Worm (Caenorhabditis elegans) whole organism, young adult: ENCODE results near the gene sago-1.

Experiments used
- ama-1 ChIP-seq, 3 experiments: fragments of 150-350 bp in 1 of 3; sonication (generic microtip) in 2 of 3; optimal IDR thresholded peaks; 2 replicates each; lab custom pipeline; 2014 to 2018; ENCODE audit warnings: missing biosample characterization in 2 of 3, missing genetic modification characterization in 2 of 3, missing genetic modification reagents in 2 of 3
- efl-1 ChIP-seq: fragments of 150-350 bp; optimal IDR thresholded peaks from 2 replicates; lab custom pipeline; 2014; ENCODE audit warnings: missing biosample characterization, missing genetic modification reagents, missing genetic modification characterization
- gei-17 ChIP-seq: fragments of 200-800 bp; sonication (Bioruptor generic); optimal IDR thresholded peaks from 2 replicates; lab custom pipeline; 2018; ENCODE audit warnings: mild to moderate bottlenecking, missing genetic modification characterization, missing compliant biosample characterization
- madf-8 ChIP-seq: fragments of 200-800 bp; sonication (Bioruptor generic); conservative IDR thresholded peaks from 2 replicates; pipeline ENCODE4 v1.3.6; 2022; ENCODE audit warnings: missing genetic modification reagents, missing genetic modification characterization, missing compliant biosample characterization
- nfyb-1 ChIP-seq: fragments of 200-800 bp; sonication (Bioruptor generic); IDR thresholded peaks from 2 replicates; pipeline ENCODE4 v1.3.6; 2022; ENCODE audit warnings: missing genetic modification reagents, missing genetic modification characterization, missing compliant biosample characterization
- snpc-4 ChIP-seq, 5 experiments: fragments of 150-350 bp in 1 of 5; sonication (generic microtip) in 4 of 5; optimal IDR thresholded peaks; 2 replicates each; lab custom pipeline; 2014 to 2018; ENCODE audit warnings: missing genetic modification characterization in 5 of 5, missing biosample characterization in 3 of 5, antibody characterized with exemption in 2 of 5, mild to moderate bottlenecking in 2 of 5, missing compliant biosample characterization in 2 of 5, missing genotype in 2 of 5, moderate library complexity in 2 of 5, missing genetic modification reagents in 1 of 5
- unc-62 ChIP-seq: fragments of 150-350 bp; optimal IDR thresholded peaks from 2 replicates; lab custom pipeline; 2014; ENCODE audit warnings: missing biosample characterization, missing genetic modification reagents, missing genetic modification characterization

DNA sequence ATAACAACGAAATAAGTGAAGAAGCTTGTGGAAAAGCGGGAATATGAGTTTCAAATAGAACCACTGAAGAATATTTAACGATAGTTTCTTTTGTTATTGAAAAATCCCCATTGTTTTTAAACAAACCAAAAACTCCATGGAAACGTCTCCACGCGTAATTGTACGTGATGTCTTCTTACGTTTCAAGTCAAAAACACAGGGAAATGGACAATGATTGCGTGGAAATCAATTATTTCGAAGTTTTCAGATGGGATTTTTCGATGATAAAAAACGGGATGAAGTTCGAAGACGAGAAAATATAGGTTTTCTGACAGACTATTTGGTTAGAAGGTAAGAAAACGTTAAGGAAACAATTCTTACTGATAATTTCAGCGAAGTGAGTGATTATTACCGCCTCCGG, 22.4 kb upstream of the sago-1 start, which contains the start of the genes K12B6.4 and spe-49:
- TF ChIP-seq efl-1, result no peak
- TF ChIP-seq unc-62, result no peak
- TF ChIP-seq gei-17 (GFP tag; lab: Kevin White, UChicago), result no peak
- TF ChIP-seq nfyb-1 (GFP tag; lab: Robert Waterston, UW), result no peak
- no peak for TF ChIP-seq madf-8 (GFP tag; lab: Robert Waterston, UW)
- TF ChIP-seq ama-1 (optimal IDR thresholded peaks at IDR 0.05; lab: Kevin White, UChicago), result no peak
- no peak for TF ChIP-seq ama-1 (GFP tag; optimal IDR thresholded peaks at IDR 0.05; lab: Kevin White, UChicago)
- TF ChIP-seq snpc-4 (GFP tag; optimal IDR thresholded peaks at IDR 0.05; lab: Kevin White, UChicago), result no peak
- TF ChIP-seq snpc-4 (tag; optimal IDR thresholded peaks at IDR 0.05; lab: Kevin White, UChicago), result no peak
